Worm (Caenorhabditis elegans) whole organism, young adult: ENCODE measurements around the gene acr-20.
A peak's percentile ranks its signal among the peaks of the same experiment; 100 is the strongest.

Experiments used
- B0035.1 ChIP-seq: sonication (generic microtip); optimal IDR thresholded peaks from 2 replicates; lab custom pipeline; 2016; ENCODE audit warnings: missing genetic modification characterization, mild to moderate bottlenecking, missing compliant biosample characterization, missing genotype, missing genetic modification reagents
- C17E4.6 ChIP-seq: fragments of 200-800 bp; sonication (Bioruptor generic); IDR thresholded peaks from 2 replicates; pipeline ENCODE4 v1.3.6; 2022; ENCODE audit warnings: missing genetic modification reagents, missing genetic modification characterization, missing compliant biosample characterization
- F10E7.11 ChIP-seq: sonication (generic microtip); optimal IDR thresholded peaks from 2 replicates; lab custom pipeline; 2017; ENCODE audit warnings: mild to moderate bottlenecking, missing genetic modification characterization, moderate library complexity, missing compliant biosample characterization
- F22D6.2 ChIP-seq: sonication (generic microtip); optimal IDR thresholded peaks from 2 replicates; lab custom pipeline; 2016; ENCODE audit warnings: mild to moderate bottlenecking, missing genetic modification characterization, missing compliant biosample characterization
- F33H1.4 ChIP-seq: fragments of 200-800 bp; sonication (Bioruptor generic); IDR thresholded peaks from 2 replicates; pipeline ENCODE4 v1.3.6; 2022; ENCODE audit warnings: missing genetic modification reagents, missing genetic modification characterization, missing compliant biosample characterization
- F37B4.10 ChIP-seq: fragments of 200-800 bp; sonication (Bioruptor generic); IDR thresholded peaks from 2 replicates; pipeline ENCODE4 v1.3.6; 2022; ENCODE audit warnings: missing genetic modification characterization, missing compliant biosample characterization
- K11D2.4 ChIP-seq: fragments of 200-800 bp; sonication (Bioruptor generic); IDR thresholded peaks from 2 replicates; pipeline ENCODE4 v1.3.6; 2022; ENCODE audit warnings: missing genetic modification reagents, missing genetic modification characterization, missing compliant biosample characterization
- K12H6.12 ChIP-seq: fragments of 200-800 bp; sonication (Bioruptor generic); optimal IDR thresholded peaks from 2 replicates; lab custom pipeline; 2018; ENCODE audit warnings: mild to moderate bottlenecking, missing genetic modification characterization, missing compliant biosample characterization
- Y79H2A.3 ChIP-seq: fragments of 200-800 bp; sonication (Bioruptor generic); conservative IDR thresholded peaks from 2 replicates; pipeline ENCODE4 v1.3.6; 2022; ENCODE audit warnings: missing genetic modification reagents, missing genetic modification characterization, missing compliant biosample characterization
- chd-7 ChIP-seq: sonication (generic microtip); optimal IDR thresholded peaks from 2 replicates; lab custom pipeline; 2016; ENCODE audit warnings: mild to moderate bottlenecking, missing genetic modification characterization, moderate library complexity, missing compliant biosample characterization
- dox-1 ChIP-seq: fragments of 200-800 bp; sonication (Bioruptor generic); IDR thresholded peaks from 2 replicates; pipeline ENCODE4 v1.3.6; 2022; ENCODE audit warnings: missing genetic modification reagents, missing genetic modification characterization, missing compliant biosample characterization
- ets-4 ChIP-seq: fragments of 200-800 bp; sonication (Bioruptor generic); optimal IDR thresholded peaks from 2 replicates; lab custom pipeline; 2018; ENCODE audit warnings: mild to moderate bottlenecking, missing genetic modification characterization, missing compliant biosample characterization
- hlh-12 ChIP-seq: sonication (generic microtip); optimal IDR thresholded peaks from 2 replicates; lab custom pipeline; 2016; ENCODE audit warnings: missing genetic modification characterization, missing compliant biosample characterization
- hmg-1.2 ChIP-seq: fragments of 200-800 bp; sonication (Bioruptor generic); IDR thresholded peaks from 2 replicates; pipeline ENCODE4 v1.3.6; 2022; ENCODE audit warnings: missing genetic modification reagents, missing genetic modification characterization, missing compliant biosample characterization
- hsf-1 ChIP-seq: fragments of 200-800 bp; sonication (Bioruptor generic); IDR thresholded peaks from 2 replicates; pipeline ENCODE4 v1.3.6; 2022; ENCODE audit warnings: missing genetic modification reagents, missing genetic modification characterization, missing compliant biosample characterization
- lin-40 ChIP-seq: sonication (generic microtip); optimal IDR thresholded peaks from 2 replicates; lab custom pipeline; 2016; ENCODE audit warnings: missing genetic modification characterization, mild to moderate bottlenecking, missing compliant biosample characterization, missing genotype, missing genetic modification reagents
- lsl-1 ChIP-seq: fragments of 200-800 bp; sonication (Bioruptor generic); optimal IDR thresholded peaks from 2 replicates; lab custom pipeline; 2018; ENCODE audit warnings: mild to moderate bottlenecking, missing genetic modification characterization, moderate library complexity, missing compliant biosample characterization
- madf-10 ChIP-seq: sonication (generic microtip); optimal IDR thresholded peaks from 2 replicates; lab custom pipeline; 2016; ENCODE audit warnings: mild to moderate bottlenecking, missing genetic modification characterization, missing compliant biosample characterization
- madf-6 ChIP-seq: fragments of 200-800 bp; sonication (Bioruptor generic); IDR thresholded peaks from 2 replicates; pipeline ENCODE4 v1.3.6; 2022; ENCODE audit warnings: missing genetic modification reagents, missing genetic modification characterization, missing compliant biosample characterization
- mcd-1 ChIP-seq: fragments of 200-800 bp; sonication (Bioruptor generic); IDR thresholded peaks from 2 replicates; pipeline ENCODE4 v1.3.6; 2022; ENCODE audit warnings: missing genetic modification reagents, missing genetic modification characterization, missing compliant biosample characterization
- mel-28 ChIP-seq: sonication (generic microtip); optimal IDR thresholded peaks from 2 replicates; lab custom pipeline; 2016; ENCODE audit warnings: borderline replicate concordance, mild to moderate bottlenecking, missing genetic modification characterization, missing compliant biosample characterization
- mes-4 ChIP-seq: sonication (generic microtip); optimal IDR thresholded peaks from 2 replicates; lab custom pipeline; 2016; ENCODE audit warnings: missing genotype, missing genetic modification characterization, missing compliant biosample characterization
- nfya-1 ChIP-seq: sonication (generic microtip); optimal IDR thresholded peaks from 2 replicates; lab custom pipeline; 2017; ENCODE audit warnings: antibody characterized with exemption, missing compliant biosample characterization, missing genetic modification characterization, borderline replicate concordance; ENCODE audit not compliant: insufficient read depth
- nfyb-1 ChIP-seq: fragments of 200-800 bp; sonication (Bioruptor generic); IDR thresholded peaks from 2 replicates; pipeline ENCODE4 v1.3.6; 2022; ENCODE audit warnings: missing genetic modification reagents, missing genetic modification characterization, missing compliant biosample characterization
- nhr-80 ChIP-seq: sonication (generic microtip); optimal IDR thresholded peaks from 2 replicates; lab custom pipeline; 2016; ENCODE audit warnings: missing genetic modification characterization, missing compliant biosample characterization
- pha-4 ChIP-seq: fragments of 150-350 bp; sonication (generic microtip); optimal IDR thresholded peaks from 2 replicates; lab custom pipeline; 2014; ENCODE audit warnings: missing biosample characterization, missing genetic modification reagents, missing genetic modification characterization
- sea-2 ChIP-seq: fragments of 200-800 bp; sonication (Bioruptor generic); IDR thresholded peaks from 2 replicates; pipeline ENCODE4 v1.3.6; 2022; ENCODE audit warnings: missing genetic modification characterization, missing compliant biosample characterization
- tlf-1 ChIP-seq: fragments of 200-800 bp; sonication (Bioruptor generic); optimal IDR thresholded peaks from 2 replicates; lab custom pipeline; 2018; ENCODE audit warnings: mild to moderate bottlenecking, missing genetic modification characterization, missing compliant biosample characterization
- xnd-1 ChIP-seq: sonication (generic microtip); optimal IDR thresholded peaks from 2 replicates; lab custom pipeline; 2016; ENCODE audit warnings: missing genotype, missing genetic modification reagents, missing genetic modification characterization, missing compliant biosample characterization
- ztf-22 ChIP-seq: fragments of 200-800 bp; sonication (Bioruptor generic); optimal IDR thresholded peaks from 2 replicates; lab custom pipeline; 2018; ENCODE audit warnings: mild to moderate bottlenecking, missing genetic modification characterization, moderate library complexity, missing compliant biosample characterization
- ztf-25 ChIP-seq: fragments of 200-800 bp; sonication (Bioruptor generic); IDR thresholded peaks from 2 replicates; pipeline ENCODE4 v1.3.6; 2022; ENCODE audit warnings: missing genetic modification reagents, missing genetic modification characterization, missing compliant biosample characterization

The acr-20 gene

DNA sequence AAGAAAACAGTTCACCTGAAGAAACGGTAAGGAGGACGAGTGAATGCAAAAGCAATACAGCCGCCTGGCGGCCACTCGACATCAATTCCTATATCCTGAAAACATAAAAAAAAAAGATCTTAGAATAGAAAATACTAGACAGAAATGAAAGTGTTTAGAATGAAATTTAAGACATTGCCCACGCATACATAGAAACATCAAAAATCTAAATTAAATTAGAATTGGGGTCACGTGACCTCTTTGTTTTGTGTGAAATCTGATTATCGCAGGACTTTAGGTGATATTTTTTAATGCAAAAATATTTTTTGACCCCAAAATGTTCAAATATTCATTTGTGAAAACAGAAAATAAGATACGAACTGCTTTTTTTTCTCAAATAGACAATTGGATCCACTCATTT lies at the start of gene acr-20:
Gene acr-20 (minus strand): TSS at position 101 of the 400 bp plus-strand sequence.
- TF ChIP-seq pha-4 (tag; lab: Kevin White, UChicago) (no peak), F33H1.4 (GFP tag; lab: Robert Waterston, UW) (no peak), ztf-22 (GFP tag; lab: Kevin White, UChicago) (no peak), hsf-1 (GFP tag; lab: Robert Waterston, UW) (no peak), nfya-1 (tag; lab: Kevin White, UChicago) (no peak), lsl-1 (GFP tag; lab: Kevin White, UChicago) (no peak), madf-10 (tag; lab: Kevin White, UChicago) (no peak), F22D6.2 (tag; lab: Kevin White, UChicago) (no peak), mel-28 (no peak), mes-4 (tag; lab: Kevin White, UChicago) (no peak), F10E7.11 (tag; lab: Kevin White, UChicago) (no peak), K12H6.12 (tag; lab: Kevin White, UChicago) (no peak), C17E4.6 (GFP tag; lab: Robert Waterston, UW) (no peak), ets-4 (GFP tag; lab: Kevin White, UChicago) (no peak), sea-2 (GFP tag; lab: Robert Waterston, UW) (no peak), K11D2.4 (GFP tag; lab: Robert Waterston, UW) (no peak), B0035.1 (tag; lab: Kevin White, UChicago) (no peak), nfyb-1 (no peak), chd-7 (tag; lab: Kevin White, UChicago) (no peak)

DNA sequence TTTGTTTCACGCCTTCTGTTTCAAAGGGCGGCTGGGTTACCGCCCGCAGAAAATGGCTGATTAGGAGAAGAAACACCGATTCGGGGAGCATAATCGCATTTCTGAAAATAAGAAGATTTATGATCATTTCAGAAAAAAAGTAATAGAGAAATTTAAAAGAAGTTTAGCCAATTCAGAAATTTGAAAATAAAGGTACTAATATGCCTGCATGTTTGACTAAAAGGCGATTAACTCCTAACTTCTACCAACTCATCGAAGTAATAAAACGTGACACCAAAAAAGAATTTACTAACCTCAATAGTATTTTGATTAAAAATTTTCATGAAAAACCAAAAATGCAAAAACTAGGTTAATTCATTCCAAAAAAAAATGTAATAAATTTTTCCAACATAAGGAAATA lies 47.1 kb upstream of the acr-20 start, which contains the start of gene plx-2:
Gene plx-2 (minus strand): TSS at position 101 of the 400 bp plus-strand sequence.
- TF ChIP-seq Y79H2A.3 (no peak), mcd-1 (GFP tag; lab: Robert Waterston, UW) (no peak), mes-4 (tag; lab: Kevin White, UChicago) (no peak), tlf-1 (GFP tag; lab: Kevin White, UChicago) (no peak)

DNA sequence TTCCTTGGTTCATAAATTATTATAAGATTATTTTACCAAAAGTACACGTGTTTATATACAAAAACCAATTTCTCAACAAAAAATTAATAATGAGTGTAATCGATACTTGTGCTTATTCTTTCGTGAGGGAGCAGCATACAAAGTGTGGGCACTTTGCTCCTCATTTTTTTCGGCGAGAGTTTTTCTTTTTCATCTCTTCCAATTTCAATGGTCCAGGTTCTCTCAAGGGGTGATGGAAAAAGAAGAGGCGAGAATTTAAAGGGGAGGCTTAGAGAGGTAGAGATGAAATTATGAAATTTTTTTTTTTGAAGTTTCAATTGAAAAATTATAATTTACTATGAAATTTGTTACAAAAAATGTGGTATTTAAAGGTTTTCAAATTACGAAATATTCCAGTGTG lies 39.3 kb upstream of the acr-20 start:
- TF ChIP-seq hlh-12 (no peak), F10E7.11 (tag; lab: Kevin White, UChicago) (no peak)

DNA sequence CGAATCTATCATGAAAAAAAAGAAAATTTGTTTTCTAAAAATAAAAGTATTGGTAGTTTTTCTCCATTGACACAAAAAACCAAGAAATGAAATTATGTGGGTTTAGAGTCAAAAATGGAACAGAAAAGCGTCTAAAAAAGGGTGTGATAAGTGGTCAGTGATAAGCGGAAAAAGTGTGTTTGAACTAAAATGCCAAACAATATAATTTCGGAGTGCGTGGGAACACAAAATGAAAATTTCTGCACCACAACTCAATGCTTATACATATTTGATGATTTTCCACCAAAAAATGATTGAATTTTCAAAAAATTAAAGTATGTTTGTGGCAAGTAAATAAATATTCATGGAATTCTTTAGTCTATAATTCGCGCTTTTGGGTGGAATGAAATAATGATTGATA lies 37.7 kb upstream of the acr-20 start:
- peak; percentile 69 for TF ChIP-seq nhr-80 (tag; lab: Kevin White, UChicago)
- TF ChIP-seq ztf-25 = no peak

DNA sequence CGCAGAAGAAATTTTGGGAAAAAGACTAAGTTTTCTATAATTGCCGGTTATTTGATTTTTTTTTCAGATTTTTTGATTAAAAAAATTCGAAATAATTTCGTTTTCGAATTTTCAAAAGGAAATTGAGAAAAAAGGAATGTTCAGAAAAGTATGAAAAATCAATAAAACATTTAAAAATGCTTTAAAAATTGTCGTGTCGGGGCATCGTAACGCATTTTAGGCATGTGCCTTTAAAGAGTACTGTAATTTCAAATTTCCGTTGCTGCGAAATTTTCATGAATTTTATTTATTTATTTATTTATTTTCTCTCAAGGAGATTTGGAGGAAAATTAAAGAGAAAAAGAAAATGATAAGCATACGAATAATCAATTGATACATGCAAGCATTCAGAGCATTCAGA lies 36.0 kb upstream of the acr-20 start:
- TF ChIP-seq lsl-1 (GFP tag; lab: Kevin White, UChicago) = peak; percentile 70
- TF ChIP-seq lin-40 (tag; lab: Kevin White, UChicago) = no peak
- TF ChIP-seq hmg-1.2 (GFP tag; lab: Robert Waterston, UW) = no peak
- peak; percentile 52 for TF ChIP-seq madf-6 (GFP tag; lab: Robert Waterston, UW)
- peak; percentile 57 for TF ChIP-seq F33H1.4 (GFP tag; lab: Robert Waterston, UW)
- no peak for TF ChIP-seq F37B4.10 (GFP tag; lab: Robert Waterston, UW)
- TF ChIP-seq xnd-1 = peak; percentile 22
- TF ChIP-seq dox-1 = no peak
